Fruit fly (Drosophila melanogaster) S2 (cell line): ENCODE results near the gene CG12659.

Experiments
- CG8478 ChIP-seq: fragments of >200 bp; optimal IDR thresholded peaks from 2 replicates; lab custom pipeline; 2018
- CTCF ChIP-seq, 2 experiments: fragments of >200 bp; optimal IDR thresholded peaks; 2 replicates each; lab custom pipeline; 2018

- peak in 1 of 2 experiments; percentile 8 for TF ChIP-seq CTCF (optimal IDR thresholded peaks at IDR 0.05; lab: Kevin White, UChicago)
- no peak for TF ChIP-seq CG8478 (lab: Kevin White, UChicago)
Observed at dm6 chrX:8573744-8574484, 17.6 kb downstream of the CG12659 start, which contains the start of gene CG12065.
